Worm (Caenorhabditis elegans) whole organism, mixed stage, embryonic: ENCODE measurements around the gene C15B12.9.

Experiments used
- M03D4.4 ChIP-seq: sonication (generic microtip); optimal IDR thresholded peaks from 2 replicates; lab custom pipeline; 2017; ENCODE audit warnings: mild to moderate bottlenecking, missing genetic modification characterization, missing compliant biosample characterization
- blmp-1 ChIP-seq: fragments of 150-350 bp; optimal IDR thresholded peaks from 2 replicates; lab custom pipeline; 2014; ENCODE audit warnings: missing biosample characterization, missing genetic modification characterization
- ceh-39 ChIP-seq: fragments of 150-350 bp; optimal IDR thresholded peaks from 2 replicates; lab custom pipeline; 2014; ENCODE audit warnings: missing biosample characterization, missing genetic modification characterization
- ceh-43 ChIP-seq: fragments of 200-800 bp; sonication (Bioruptor generic); optimal IDR thresholded peaks from 2 replicates; lab custom pipeline; 2018; ENCODE audit warnings: mild to moderate bottlenecking, missing genetic modification characterization, moderate library complexity, missing compliant biosample characterization
- ces-1 ChIP-seq: fragments of 150-350 bp; optimal IDR thresholded peaks from 2 replicates; lab custom pipeline; 2014; ENCODE audit warnings: missing biosample characterization, missing genetic modification reagents, missing genetic modification characterization
- cnd-1 ChIP-seq: fragments of 200-800 bp; sonication (Bioruptor generic); optimal IDR thresholded peaks from 2 replicates; lab custom pipeline; 2018; ENCODE audit warnings: mild to moderate bottlenecking, missing genetic modification characterization, missing compliant biosample characterization
- elt-1 ChIP-seq: sonication (generic microtip); optimal IDR thresholded peaks from 2 replicates; lab custom pipeline; 2017; ENCODE audit warnings: missing genetic modification characterization, mild to moderate bottlenecking, missing compliant biosample characterization, antibody characterized with exemption, moderate library complexity, borderline replicate concordance; ENCODE audit not compliant: insufficient read depth
- elt-3 ChIP-seq: fragments of 150-350 bp; optimal IDR thresholded peaks from 2 replicates; lab custom pipeline; 2014; ENCODE audit warnings: missing biosample characterization, missing genetic modification characterization
- flh-1 ChIP-seq: fragments of 200-800 bp; sonication (Bioruptor generic); optimal IDR thresholded peaks from 2 replicates; lab custom pipeline; 2018; ENCODE audit warnings: mild to moderate bottlenecking, missing genetic modification characterization, moderate library complexity, missing compliant biosample characterization
- hlh-1 ChIP-seq: fragments of 150-350 bp; optimal IDR thresholded peaks from 2 replicates; lab custom pipeline; 2014; ENCODE audit warnings: missing biosample characterization, missing genetic modification reagents, missing genetic modification characterization
- lin-13 ChIP-seq: fragments of 150-350 bp; optimal IDR thresholded peaks from 2 replicates; lab custom pipeline; 2014; ENCODE audit warnings: missing biosample characterization, missing genetic modification characterization
- lin-32 ChIP-seq: fragments of 200-800 bp; sonication (Bioruptor generic); optimal IDR thresholded peaks from 2 replicates; lab custom pipeline; 2018; ENCODE audit warnings: mild to moderate bottlenecking, missing genetic modification characterization, missing compliant biosample characterization
- lsy-2 ChIP-seq: fragments of 150-350 bp; optimal IDR thresholded peaks from 2 replicates; lab custom pipeline; 2014; ENCODE audit warnings: missing biosample characterization, missing genetic modification characterization
- mab-5 ChIP-seq: fragments of 150-350 bp; optimal IDR thresholded peaks from 2 replicates; lab custom pipeline; 2014; ENCODE audit warnings: missing biosample characterization, missing genetic modification characterization
- mep-1 ChIP-seq: fragments of 150-350 bp; optimal IDR thresholded peaks from 2 replicates; lab custom pipeline; 2017; ENCODE audit warnings: missing biosample characterization, missing genetic modification reagents, missing genetic modification characterization, inconsistent platforms
- mls-2 ChIP-seq: sonication (generic microtip); optimal IDR thresholded peaks from 2 replicates; lab custom pipeline; 2016; ENCODE audit warnings: mild to moderate bottlenecking, missing genetic modification characterization, moderate library complexity, missing compliant biosample characterization
- nhr-2 ChIP-seq: fragments of 150-350 bp; optimal IDR thresholded peaks from 2 replicates; lab custom pipeline; 2014; ENCODE audit warnings: missing biosample characterization, missing genetic modification characterization
- nhr-237 ChIP-seq: fragments of 150-350 bp; optimal IDR thresholded peaks from 2 replicates; lab custom pipeline; 2014; ENCODE audit warnings: missing biosample characterization, missing genetic modification characterization
- nhr-28 ChIP-seq: fragments of 150-350 bp; optimal IDR thresholded peaks from 2 replicates; lab custom pipeline; 2014; ENCODE audit warnings: missing biosample characterization, missing genetic modification characterization
- nhr-76 ChIP-seq: sonication (generic microtip); optimal IDR thresholded peaks from 2 replicates; lab custom pipeline; 2017; ENCODE audit warnings: missing biosample characterization, missing genetic modification characterization
- pha-4 ChIP-seq: fragments of 150-350 bp; optimal IDR thresholded peaks from 2 replicates; lab custom pipeline; 2018; ENCODE audit warnings: missing biosample characterization, missing genetic modification reagents, missing genetic modification characterization
- sem-2 ChIP-seq: fragments of 200-800 bp; sonication (Bioruptor generic); optimal IDR thresholded peaks from 2 replicates; lab custom pipeline; 2018; ENCODE audit warnings: mild to moderate bottlenecking, missing genetic modification characterization, missing compliant biosample characterization
- snpc-4 ChIP-seq: fragments of 150-350 bp; optimal IDR thresholded peaks from 2 replicates; lab custom pipeline; 2014; ENCODE audit warnings: missing biosample characterization, missing genetic modification characterization
- sptf-1 ChIP-seq: sonication (generic microtip); optimal IDR thresholded peaks from 2 replicates; lab custom pipeline; 2017; ENCODE audit warnings: mild to moderate bottlenecking, missing genetic modification characterization, moderate library complexity, missing compliant biosample characterization
- unc-120 ChIP-seq: sonication (generic microtip); optimal IDR thresholded peaks from 2 replicates; lab custom pipeline; 2017; ENCODE audit warnings: missing genetic modification characterization, missing compliant biosample characterization; ENCODE audit not compliant: poor library complexity, severe bottlenecking
- unc-39 ChIP-seq: fragments of 150-350 bp; optimal IDR thresholded peaks from 2 replicates; lab custom pipeline; 2014; ENCODE audit warnings: missing biosample characterization, missing genetic modification characterization
- unc-62 ChIP-seq: fragments of 150-350 bp; optimal IDR thresholded peaks from 2 replicates; lab custom pipeline; 2014; ENCODE audit warnings: missing biosample characterization, missing genetic modification reagents, missing genetic modification characterization
- zip-8 ChIP-seq: fragments of 150-350 bp; optimal IDR thresholded peaks from 2 replicates; lab custom pipeline; 2014; ENCODE audit warnings: missing biosample characterization, missing genetic modification characterization
- ztf-11 ChIP-seq: fragments of 150-350 bp; optimal IDR thresholded peaks from 2 replicates; lab custom pipeline; 2014; ENCODE audit warnings: missing biosample characterization, missing genetic modification characterization

C15B12.9 gene

ce11 chrX:6433688-6434087 is 34.9 kb upstream of the C15B12.9 start, which contains the start of gene K10C2.2:
Gene K10C2.2, minus strand, starts transcription at chrX:6433788.
- TF ChIP-seq lin-32 (GFP tag; lab: Kevin White, UChicago), result no peak
- no peak for TF ChIP-seq sem-2
- no peak for TF ChIP-seq snpc-4 (tag; lab: Kevin White, UChicago)

- TF ChIP-seq hlh-1 (no peak), lin-32 (GFP tag; lab: Kevin White, UChicago) (no peak), elt-3 (tag; lab: Kevin White, UChicago) (no peak), elt-1 (tag; lab: Kevin White, UChicago) (no peak), nhr-28 (no peak), cnd-1 (no peak), mab-5 (tag; lab: Kevin White, UChicago) (no peak), snpc-4 (tag; lab: Kevin White, UChicago) (no peak), zip-8 (tag; lab: Kevin White, UChicago) (no peak), sem-2 (no peak), ceh-39 (tag; lab: Kevin White, UChicago) (no peak), sptf-1 (no peak), unc-62 (GFP tag; lab: Kevin White, UChicago) (no peak), nhr-2 (no peak)
Measured at ce11 chrX:6435812-6436211, 32.8 kb upstream of the C15B12.9 start.

- TF ChIP-seq elt-3 (tag; lab: Kevin White, UChicago) (no peak), sem-2 (no peak), flh-1 (GFP tag; lab: Kevin White, UChicago) (no peak), cnd-1 (no peak), ceh-39 (tag; lab: Kevin White, UChicago) (no peak), ceh-43 (GFP tag; lab: Kevin White, UChicago) (no peak), zip-8 (tag; lab: Kevin White, UChicago) (no peak), elt-1 (tag; lab: Kevin White, UChicago) (no peak), unc-39 (tag; lab: Kevin White, UChicago) (no peak), blmp-1 (tag; lab: Kevin White, UChicago) (no peak), M03D4.4 (no peak)
- TF ChIP-seq, all 35 proteins: peak for 0
Measured at ce11 chrX:6437545-6437944, 31.1 kb upstream of the C15B12.9 start, which contains the start of gene K10C2.8. Gene K10C2.8, minus strand, starts transcription at chrX:6437645.

ce11 chrX:6440464-6440863 is 28.1 kb upstream of the C15B12.9 start, which contains the start of gene K10C2.14:
Gene K10C2.14, minus strand, starts transcription at chrX:6440564.
- no peak for TF ChIP-seq nhr-2

- TF ChIP-seq nhr-76 (tag; lab: Kevin White, UChicago) (no peak), mep-1 (no peak), ceh-39 (tag; lab: Kevin White, UChicago) (no peak), blmp-1 (tag; lab: Kevin White, UChicago) (no peak), unc-39 (tag; lab: Kevin White, UChicago) (no peak), pha-4 (no peak)
Measured at ce11 chrX:6443373-6443772, 25.2 kb upstream of the C15B12.9 start, which contains the start of gene K10C2.7. Gene K10C2.7, minus strand, starts transcription at chrX:6443473.

ce11 chrX:6445239-6445638 is 23.4 kb upstream of the C15B12.9 start:
- TF ChIP-seq nhr-2 (no peak), elt-1 (tag; lab: Kevin White, UChicago) (no peak)

- TF ChIP-seq lin-32 (GFP tag; lab: Kevin White, UChicago), result no peak
- TF ChIP-seq zip-8 (tag; lab: Kevin White, UChicago), result no peak
- TF ChIP-seq elt-1 (tag; lab: Kevin White, UChicago), result no peak
- TF ChIP-seq lin-13, result no peak
- TF ChIP-seq M03D4.4, result no peak
- TF ChIP-seq unc-120 (tag; lab: Kevin White, UChicago), result no peak
- no peak for TF ChIP-seq unc-39 (tag; lab: Kevin White, UChicago)
- no peak for TF ChIP-seq pha-4
- no peak for TF ChIP-seq sem-2
- no peak for TF ChIP-seq ceh-43 (GFP tag; lab: Kevin White, UChicago)
- no peak for TF ChIP-seq nhr-237 (tag; lab: Kevin White, UChicago)
- no peak for TF ChIP-seq mls-2
- no peak for TF ChIP-seq blmp-1 (tag; lab: Kevin White, UChicago)
- TF ChIP-seq ceh-39 (tag; lab: Kevin White, UChicago), result no peak
- no peak for TF ChIP-seq lsy-2 (tag; lab: Kevin White, UChicago)
- TF ChIP-seq ces-1, result no peak
- TF ChIP-seq ztf-11, result no peak
- TF ChIP-seq cnd-1, result no peak
- no peak for TF ChIP-seq elt-3 (tag; lab: Kevin White, UChicago)
- TF ChIP-seq mab-5 (tag; lab: Kevin White, UChicago), result no peak
Measured at ce11 chrX:6446564-6446963, 22.0 kb upstream of the C15B12.9 start, which contains the start of gene asp-14. Gene asp-14, minus strand, starts transcription at chrX:6446664.
